Fruit fly (Drosophila melanogaster) whole organism, embryonic: Measurements from ENCODE around the gene CG11980.

Source experiments
- B-H2 ChIP-seq: fragments of 200-800 bp; sonication (Bioruptor generic); optimal IDR thresholded peaks from 2 replicates; lab custom pipeline; 2018; ENCODE audit warnings: missing biosample characterization, mild to moderate bottlenecking, missing genetic modification characterization
- CG10267 ChIP-seq: fragments of 200-800 bp; sonication (Bioruptor generic); optimal IDR thresholded peaks from 2 replicates; lab custom pipeline; 2018; ENCODE audit warnings: missing biosample characterization, mild to moderate bottlenecking, missing genetic modification characterization, moderate library complexity
- CG10979 ChIP-seq: fragments of 200-800 bp; sonication (Bioruptor generic); optimal IDR thresholded peaks from 2 replicates; lab custom pipeline; 2018; ENCODE audit warnings: missing biosample characterization, mild to moderate bottlenecking, missing genetic modification characterization, moderate library complexity
- CG11695 ChIP-seq: fragments of 200-800 bp; sonication (Bioruptor generic); IDR thresholded peaks from 3 replicates; pipeline ENCODE4 v1.3.6; 2022; ENCODE audit warnings: missing biosample characterization, missing genetic modification characterization
- CG12236 ChIP-seq: fragments of 200-800 bp; sonication (Bioruptor generic); optimal IDR thresholded peaks from 2 replicates; lab custom pipeline; 2016; ENCODE audit warnings: missing biosample characterization, missing genetic modification characterization
- CG12391 ChIP-seq: fragments of 200-800 bp; sonication (Bioruptor generic); optimal IDR thresholded peaks from 3 replicates; lab custom pipeline; 2018; ENCODE audit warnings: missing biosample characterization, mild to moderate bottlenecking, missing genetic modification characterization, moderate library complexity
- CG13424 ChIP-seq: fragments of 200-800 bp; sonication (Bioruptor generic); optimal IDR thresholded peaks from 2 replicates; lab custom pipeline; 2019; ENCODE audit warnings: missing biosample characterization, mild to moderate bottlenecking, missing genetic modification characterization, moderate library complexity
- CG14710 ChIP-seq: fragments of 200-800 bp; sonication (Bioruptor generic); optimal IDR thresholded peaks from 3 replicates; lab custom pipeline; 2019; ENCODE audit warnings: missing biosample characterization, mild to moderate bottlenecking, missing genetic modification characterization, moderate library complexity
- CG15696 ChIP-seq: fragments of 200-800 bp; sonication (Bioruptor generic); optimal IDR thresholded peaks from 2 replicates; lab custom pipeline; 2019; ENCODE audit warnings: missing biosample characterization, mild to moderate bottlenecking, missing genetic modification characterization, moderate library complexity
- CG17328 ChIP-seq: fragments of 200-800 bp; sonication (Bioruptor generic); IDR thresholded peaks from 2 replicates; pipeline ENCODE4 v1.3.6; 2022; ENCODE audit warnings: missing biosample characterization, missing genetic modification characterization
- CG18262 ChIP-seq: fragments of 200-800 bp; optimal IDR thresholded peaks from 3 replicates; lab custom pipeline; 2019; ENCODE audit warnings: missing biosample characterization, mild to moderate bottlenecking, missing genetic modification characterization, moderate library complexity
- CG2712 ChIP-seq: fragments of 200-800 bp; optimal IDR thresholded peaks from 3 replicates; lab custom pipeline; 2019; ENCODE audit warnings: missing biosample characterization, mild to moderate bottlenecking, missing genetic modification characterization, moderate library complexity
- CG31224 ChIP-seq: fragments of 200-800 bp; sonication (Bioruptor generic); IDR thresholded peaks from 2 replicates; pipeline ENCODE4 v1.3.6; 2022; ENCODE audit warnings: missing biosample characterization, missing genetic modification characterization
- CG3163 ChIP-seq: fragments of 200-800 bp; sonication (Bioruptor generic); optimal IDR thresholded peaks from 3 replicates; lab custom pipeline; 2016; ENCODE audit warnings: missing biosample characterization, missing genetic modification characterization
- CG33557 ChIP-seq: fragments of 200-800 bp; sonication (Bioruptor generic); optimal IDR thresholded peaks from 2 replicates; lab custom pipeline; 2019; ENCODE audit warnings: missing biosample characterization, mild to moderate bottlenecking, missing genetic modification characterization, moderate library complexity
- CG4730 ChIP-seq: fragments of 200-800 bp; sonication (Bioruptor generic); IDR thresholded peaks from 2 replicates; pipeline ENCODE4 v1.3.6; 2022; ENCODE audit warnings: missing biosample characterization, missing genetic modification characterization
- CG6791 ChIP-seq: fragments of 200-800 bp; sonication (Bioruptor generic); IDR thresholded peaks from 3 replicates; pipeline ENCODE4 v1.3.6; 2022; ENCODE audit warnings: missing biosample characterization, missing genetic modification characterization; ENCODE audit not compliant: partially characterized antibody
- CG8924 ChIP-seq: fragments of 200-800 bp; optimal IDR thresholded peaks from 3 replicates; lab custom pipeline; 2019; ENCODE audit warnings: missing biosample characterization, mild to moderate bottlenecking, missing genetic modification characterization, moderate library complexity
- CG9727 ChIP-seq: fragments of 200-800 bp; sonication (Bioruptor generic); optimal IDR thresholded peaks from 3 replicates; lab custom pipeline; 2017; ENCODE audit warnings: missing biosample characterization, mild to moderate bottlenecking, missing genetic modification characterization
- HLH4C ChIP-seq: fragments of 200-800 bp; sonication (Bioruptor generic); IDR thresholded peaks from 3 replicates; pipeline ENCODE4 v1.3.6; 2022; ENCODE audit warnings: missing biosample characterization, missing genetic modification characterization; ENCODE audit not compliant: partially characterized antibody
- HmgZ ChIP-seq: fragments of 200-800 bp; sonication (Bioruptor generic); optimal IDR thresholded peaks from 2 replicates; lab custom pipeline; 2018; ENCODE audit warnings: missing biosample characterization, mild to moderate bottlenecking, missing genetic modification characterization
- Kr ChIP-seq: fragments of 200-800 bp; sonication (Bioruptor generic); optimal IDR thresholded peaks from 2 replicates; lab custom pipeline; 2017; ENCODE audit warnings: missing biosample characterization, mild to moderate bottlenecking, missing genetic modification characterization
- Neu2 ChIP-seq: fragments of 200-800 bp; sonication (Bioruptor generic); optimal IDR thresholded peaks from 3 replicates; lab custom pipeline; 2016; ENCODE audit warnings: missing biosample characterization, missing genetic modification characterization, borderline replicate concordance
- NfI ChIP-seq: fragments of 200-800 bp; sonication (Bioruptor generic); optimal IDR thresholded peaks from 3 replicates; lab custom pipeline; 2018; ENCODE audit warnings: missing biosample characterization, mild to moderate bottlenecking, missing genetic modification characterization, moderate library complexity
- Xrp1 ChIP-seq: fragments of 200-800 bp; sonication (Bioruptor generic); IDR thresholded peaks from 2 replicates; pipeline ENCODE4 v1.3.6; 2022; ENCODE audit warnings: missing biosample characterization, missing genetic modification characterization
- crol ChIP-seq: fragments of 200-800 bp; sonication (Bioruptor generic); IDR thresholded peaks from 2 replicates; pipeline ENCODE4 v1.3.6; 2022; ENCODE audit warnings: missing biosample characterization, missing genetic modification characterization
- dati ChIP-seq: fragments of 200-800 bp; sonication (Bioruptor generic); IDR thresholded peaks from 2 replicates; pipeline ENCODE4 v1.3.6; 2022; ENCODE audit warnings: missing biosample characterization, missing genetic modification characterization
- dmrt11E ChIP-seq: fragments of 200-800 bp; sonication (Bioruptor generic); optimal IDR thresholded peaks from 3 replicates; lab custom pipeline; 2018; ENCODE audit warnings: missing biosample characterization, mild to moderate bottlenecking, missing genetic modification characterization, moderate library complexity
- gcm2 ChIP-seq: fragments of 200-800 bp; sonication (Bioruptor generic); optimal IDR thresholded peaks from 2 replicates; lab custom pipeline; 2016; ENCODE audit warnings: missing biosample characterization, missing genetic modification characterization
- gem ChIP-seq: fragments of 200-800 bp; sonication (Bioruptor generic); optimal IDR thresholded peaks from 2 replicates; lab custom pipeline; 2019; ENCODE audit warnings: missing biosample characterization, mild to moderate bottlenecking, missing genetic modification characterization, moderate library complexity
- grau ChIP-seq: fragments of 200-800 bp; optimal IDR thresholded peaks from 3 replicates; lab custom pipeline; 2019; ENCODE audit warnings: missing biosample characterization, mild to moderate bottlenecking, missing genetic modification characterization, moderate library complexity
- hkb ChIP-seq, 2 experiments: fragments of 200-800 bp in 1 of 2; fragments of >200 bp in 1 of 2; sonication (Bioruptor generic) in 1 of 2; IDR thresholded peaks in 1 of 2; optimal IDR thresholded peaks in 1 of 2; 2 replicates each; pipeline versions ENCODE4 v1.3.6 to Lab custom; 2017 to 2022; ENCODE audit warnings: missing biosample characterization in 1 of 2, missing genetic modification characterization in 1 of 2
- lola ChIP-seq, 3 experiments: fragments of >200 bp in 2 of 3; fragments of 200-800 bp in 1 of 3; sonication (Bioruptor generic) in 1 of 3; optimal IDR thresholded peaks; 2 replicates each; lab custom pipeline; 2017 to 2019; ENCODE audit warnings: missing biosample characterization in 3 of 3, missing genetic modification characterization in 3 of 3, mild to moderate bottlenecking in 1 of 3, moderate library complexity in 1 of 3
- maf-S ChIP-seq: fragments of 200-800 bp; sonication (Bioruptor generic); optimal IDR thresholded peaks from 2 replicates; lab custom pipeline; 2016; ENCODE audit warnings: missing biosample characterization, missing genetic modification characterization
- phol ChIP-seq: fragments of 200-800 bp; sonication (Bioruptor generic); optimal IDR thresholded peaks from 3 replicates; lab custom pipeline; 2018; ENCODE audit warnings: missing biosample characterization, mild to moderate bottlenecking, missing genetic modification characterization, moderate library complexity
- prd ChIP-seq, 3 experiments: fragments of >200 bp in 2 of 3; fragments of 200-800 bp in 1 of 3; sonication (Bioruptor generic) in 1 of 3; optimal IDR thresholded peaks in 2 of 3; IDR thresholded peaks in 1 of 3; 2 replicates in 2 of 3; 3 replicates in 1 of 3; pipeline versions ENCODE4 v1.3.6 to Lab custom; 2017 to 2022; ENCODE audit warnings: missing biosample characterization in 1 of 3, missing genetic modification characterization in 1 of 3
- pros ChIP-seq: fragments of 200-800 bp; sonication (Bioruptor generic); optimal IDR thresholded peaks from 3 replicates; lab custom pipeline; 2019; ENCODE audit warnings: missing biosample characterization, mild to moderate bottlenecking, missing genetic modification characterization, moderate library complexity
- rib ChIP-seq: fragments of 200-800 bp; sonication (Bioruptor generic); IDR thresholded peaks from 2 replicates; pipeline ENCODE4 v1.3.6; 2022; ENCODE audit warnings: missing biosample characterization, missing genetic modification characterization
- row ChIP-seq: fragments of 200-800 bp; sonication (Bioruptor generic); IDR thresholded peaks from 3 replicates; pipeline ENCODE4 v1.3.6; 2022; ENCODE audit warnings: missing biosample characterization, missing genetic modification characterization
- sens ChIP-seq: fragments of 200-800 bp; sonication (Bioruptor generic); peaks from one replicate; lab custom pipeline; 2016; ENCODE audit warnings: missing biosample characterization, missing genetic modification characterization
- slp2 ChIP-seq: fragments of 200-800 bp; sonication (Bioruptor generic); optimal IDR thresholded peaks from 2 replicates; lab custom pipeline; 2016; ENCODE audit warnings: missing biosample characterization, missing genetic modification characterization
- sug ChIP-seq: fragments of 200-800 bp; optimal IDR thresholded peaks from 2 replicates; lab custom pipeline; 2019; ENCODE audit warnings: missing biosample characterization, mild to moderate bottlenecking, missing genetic modification characterization, moderate library complexity

CG11980 gene

dm6 chr3R:9033619-9034401 lies 30.0 kb downstream of the CG11980 start (continued):
- TF ChIP-seq CG12236 (GFP tag; lab: Kevin White, UChicago): no peak
- peak; percentile 36 for TF ChIP-seq CG17328
- peak; percentile 16 for TF ChIP-seq gcm2 (GFP tag; lab: Kevin White, UChicago)
- peak; percentile 25 for TF ChIP-seq maf-S (GFP tag; lab: Kevin White, UChicago)
- TF ChIP-seq phol (tag; lab: Kevin White, UChicago): peak; percentile 87
- TF ChIP-seq CG6791 (GFP tag; lab: Robert Waterston, UW): no peak
- peak; percentile 80 for TF ChIP-seq CG11695 (GFP tag; lab: Robert Waterston, UW)
- TF ChIP-seq grau (tag; lab: Kevin White, UChicago): peak; percentile 90
- 0 out of 2 replicates have a peak, but pooled peaks have one; percentile 30 for TF ChIP-seq dati (GFP tag; lab: Robert Waterston, UW)
- TF ChIP-seq CG3163 (GFP tag; lab: Kevin White, UChicago): peak; percentile 32
- peak; percentile 93 for TF ChIP-seq CG13424 (tag; lab: Kevin White, UChicago)
- no peak for TF ChIP-seq slp2 (GFP tag; lab: Kevin White, UChicago)
- TF ChIP-seq rib: peak; percentile 29; the same call in 1 of the 2 replicates

dm6 chr3R:9035252-9035651 lies 31.4 kb downstream of the CG11980 start:
- TF ChIP-seq lola (GFP tag; optimal IDR thresholded peaks at IDR 0.05; lab: Kevin White, UChicago): peak in 1 of 3 experiments; percentile 35
- peak; percentile 2 for TF ChIP-seq CG33557
- peak; percentile 41; the same call in 1 of the 2 replicates for TF ChIP-seq crol
- TF ChIP-seq prd (optimal IDR thresholded peaks at IDR 0.05; lab: Kevin White, UChicago): no peak
- peak; percentile 32; the same call in 1 of the 3 replicates for TF ChIP-seq prd (GFP tag; IDR thresholded peaks at IDR 0.05; lab: Robert Waterston, UW)
- peak; percentile 13 for TF ChIP-seq CG9727 (GFP tag; lab: Kevin White, UChicago)
- peak; percentile 49 for TF ChIP-seq dmrt11E (tag; lab: Kevin White, UChicago)
- TF ChIP-seq Neu2 (GFP tag; lab: Kevin White, UChicago): no peak
- TF ChIP-seq row (GFP tag; lab: Robert Waterston, UW): peak; percentile 42; the same call in 1 of the 3 replicates
- TF ChIP-seq sens (GFP tag; lab: Kevin White, UChicago): peak; percentile 25
- TF ChIP-seq sug (tag; lab: Kevin White, UChicago): no peak
- TF ChIP-seq Kr: peak; percentile 2
- peak; percentile 50 for TF ChIP-seq pros (GFP tag; lab: Kevin White, UChicago)
- TF ChIP-seq CG10267 (tag; lab: Kevin White, UChicago): peak; percentile 13
- TF ChIP-seq CG14710 (tag; lab: Kevin White, UChicago): peak; percentile 15
- TF ChIP-seq CG2712 (tag; lab: Kevin White, UChicago): peak; percentile 18
- TF ChIP-seq CG31224 (GFP tag; lab: Robert Waterston, UW): no peak
- no peak for TF ChIP-seq CG4730
- peak; percentile 15 for TF ChIP-seq CG12391 (tag; lab: Kevin White, UChicago)
- peak; percentile 27 for TF ChIP-seq gem
- no peak for TF ChIP-seq hkb (optimal IDR thresholded peaks at IDR 0.05; lab: Kevin White, UChicago)
- 0 out of 2 replicates have a peak, but pooled peaks have one; percentile 16 for TF ChIP-seq hkb (GFP tag; IDR thresholded peaks at IDR 0.05; lab: Robert Waterston, UW)
- TF ChIP-seq Xrp1 (GFP tag; lab: Robert Waterston, UW): peak; percentile 29; the same call in 1 of the 2 replicates
- TF ChIP-seq B-H2: no peak
- TF ChIP-seq phol (tag; lab: Kevin White, UChicago): peak; percentile 4
- TF ChIP-seq NfI (GFP tag; lab: Kevin White, UChicago): no peak
- peak; percentile 56 for TF ChIP-seq CG15696
- TF ChIP-seq HmgZ: no peak
- no peak for TF ChIP-seq HLH4C (GFP tag; lab: Robert Waterston, UW)
- TF ChIP-seq CG8924 (tag; lab: Kevin White, UChicago): peak; percentile 16
- TF ChIP-seq grau (tag; lab: Kevin White, UChicago): peak; percentile 90
- peak; percentile 27 for TF ChIP-seq CG10979 (tag; lab: Kevin White, UChicago)
- TF ChIP-seq CG18262 (tag; lab: Kevin White, UChicago): peak; percentile 32
- TF ChIP-seq, all 482 proteins: peak for 23
